Worm (Caenorhabditis elegans): ENCODE results near the gene C45H4.21.

- TF ChIP-seq R02D3.7 (tag; optimal IDR thresholded peaks at IDR 0.05): no peak
- no peak for TF ChIP-seq ceh-9 (tag; optimal IDR thresholded peaks at IDR 0.05)
- no peak for TF ChIP-seq ztf-11 (tag; optimal IDR thresholded peaks at IDR 0.05)
- TF ChIP-seq elt-1 (tag; optimal IDR thresholded peaks at IDR 0.05): no peak
- TF ChIP-seq egl-27 (tag; optimal IDR thresholded peaks at IDR 0.05): no peak
- TF ChIP-seq snpc-4 (tag; optimal IDR thresholded peaks at IDR 0.05): no peak
- no peak for TF ChIP-seq nhr-76 (tag; optimal IDR thresholded peaks at IDR 0.05)
- TF ChIP-seq mdl-1 (tag; optimal IDR thresholded peaks at IDR 0.05): no peak
- TF ChIP-seq nhr-237 (tag; optimal IDR thresholded peaks at IDR 0.05): no peak
- TF ChIP-seq lin-39 (tag; optimal IDR thresholded peaks at IDR 0.05): no peak
- TF ChIP-seq ama-1 (optimal IDR thresholded peaks at IDR 0.05): no peak
Observed at ce11 chrV:2187864-2188345, 38.6 kb upstream of the C45H4.21 start, which contains the start of gene Y5H2B.3.

All from whole organism, L3 larva.